Fruit fly (Drosophila melanogaster) S2 (cell line): ENCODE measurements around the gene Inx2.

ENCODE experiments used
- CG8478 ChIP-seq: fragments of >200 bp; optimal IDR thresholded peaks from 2 replicates; lab custom pipeline; 2018
- CTCF ChIP-seq, 2 experiments: fragments of >200 bp; optimal IDR thresholded peaks; 2 replicates each; lab custom pipeline; 2018

Gene Inx2

dm6 chrX:6998492-6998852, at the start of gene Inx2:
Gene Inx2, plus strand, starts transcription at chrX:6998672.
- TF ChIP-seq CG8478 = no peak
- TF ChIP-seq CTCF (optimal IDR thresholded peaks at IDR 0.05; lab: Kevin White, UChicago) = no peak

- TF ChIP-seq CTCF (optimal IDR thresholded peaks at IDR 0.05; lab: Kevin White, UChicago) = no peak
- TF ChIP-seq CG8478 = no peak
Observed at dm6 chrX:6968564-6968963, 29.9 kb upstream of the Inx2 start, which contains the start of gene Setd3. Gene Setd3, minus strand, starts transcription at chrX:6968750.

- TF ChIP-seq CTCF (optimal IDR thresholded peaks at IDR 0.05; lab: Kevin White, UChicago) (no peak), CG8478 (no peak)
Observed at dm6 chrX:6969364-6970137, 28.9 kb upstream of the Inx2 start, which contains the start of gene CG4586. Gene CG4586, plus strand, starts transcription at chrX:6969918.

dm6 chrX:6973340-6973739, 25.1 kb upstream of the Inx2 start, which contains the start of gene CG3040:
Gene CG3040, minus strand, starts transcription at chrX:6973393.
- TF ChIP-seq CG8478 (no peak), CTCF (optimal IDR thresholded peaks at IDR 0.05; lab: Kevin White, UChicago) (peak in 1 of 2 experiments; percentile 37)

- TF ChIP-seq CG8478 (no peak), CTCF (optimal IDR thresholded peaks at IDR 0.05; lab: Kevin White, UChicago) (no peak)
Observed at dm6 chrX:6974221-6974620, 24.3 kb upstream of the Inx2 start.

- TF ChIP-seq CTCF (optimal IDR thresholded peaks at IDR 0.05; lab: Kevin White, UChicago) (no peak), CG8478 (no peak)
Observed at dm6 chrX:6976364-6976763, 22.1 kb upstream of the Inx2 start.

- TF ChIP-seq CTCF (optimal IDR thresholded peaks at IDR 0.05; lab: Kevin White, UChicago) (no peak), CG8478 (no peak)
Observed at dm6 chrX:6976911-6977310, 21.6 kb upstream of the Inx2 start.

dm6 chrX:6981470-6981952, 17.0 kb upstream of the Inx2 start:
- no peak for TF ChIP-seq CTCF (optimal IDR thresholded peaks at IDR 0.05; lab: Kevin White, UChicago)
- no peak for TF ChIP-seq CG8478

- TF ChIP-seq CTCF (optimal IDR thresholded peaks at IDR 0.05; lab: Kevin White, UChicago) (no peak), CG8478 (no peak)
Observed at dm6 chrX:6982054-6982453, 16.4 kb upstream of the Inx2 start.

- TF ChIP-seq CTCF (optimal IDR thresholded peaks at IDR 0.05; lab: Kevin White, UChicago) = no peak
Observed at dm6 chrX:6982705-6983384, 15.6 kb upstream of the Inx2 start.

- TF ChIP-seq CTCF (optimal IDR thresholded peaks at IDR 0.05; lab: Kevin White, UChicago) (no peak), CG8478 (no peak)
Observed at dm6 chrX:6983500-6984320, 14.8 kb upstream of the Inx2 start.

- TF ChIP-seq CG8478 = no peak
- no peak for TF ChIP-seq CTCF (optimal IDR thresholded peaks at IDR 0.05; lab: Kevin White, UChicago)
Observed at dm6 chrX:6985182-6985851, 13.2 kb upstream of the Inx2 start.

dm6 chrX:6985980-6986827, 12.3 kb upstream of the Inx2 start, which contains the start of gene bou:
Gene bou, plus strand, starts transcription at chrX:6986486.
- TF ChIP-seq CG8478 = no peak
- TF ChIP-seq CTCF (optimal IDR thresholded peaks at IDR 0.05; lab: Kevin White, UChicago) = no peak

- TF ChIP-seq CG8478 (no peak), CTCF (optimal IDR thresholded peaks at IDR 0.05; lab: Kevin White, UChicago) (no peak)
Observed at dm6 chrX:6987091-6987490, 11.4 kb upstream of the Inx2 start.
